Fruit fly (Drosophila melanogaster): ENCODE measurements around the gene CG13010.

The CG13010 gene

dm6 chrX:16650078-16651063, 28.4 kb downstream of the CG13010 start (continued):
- TF ChIP-seq Asciz (GFP tag; optimal IDR thresholded peaks at IDR 0.05), result no peak
- no peak for TF ChIP-seq CG10431 (GFP tag; optimal IDR thresholded peaks at IDR 0.05)
- no peak for TF ChIP-seq CG8765 (GFP tag; IDR thresholded peaks at IDR 0.05)
- TF ChIP-seq Trl (optimal IDR thresholded peaks at IDR 0.05), result no peak
- peak; percentile 81 for TF ChIP-seq Trl (GFP tag; optimal IDR thresholded peaks at IDR 0.05)
- no peak for TF ChIP-seq CG16815 (GFP tag; optimal IDR thresholded peaks at IDR 0.05)
- TF ChIP-seq CG10462 (GFP tag; optimal IDR thresholded peaks at IDR 0.05), result no peak
- TF ChIP-seq CG13894 (tag; optimal IDR thresholded peaks at IDR 0.05), result no peak
- TF ChIP-seq CG6791 (GFP tag; IDR thresholded peaks at IDR 0.05; ENCODE audit: partially characterized antibody), result 0 out of 3 replicates have a peak, but pooled peaks have one; percentile 34
- no peak for TF ChIP-seq Adf1 (GFP tag; IDR thresholded peaks at IDR 0.05)
- TF ChIP-seq nau (GFP tag; optimal IDR thresholded peaks at IDR 0.05), result no peak
- no peak for TF ChIP-seq Bdp1 (GFP tag; optimal IDR thresholded peaks at IDR 0.05)
- no peak for TF ChIP-seq Doc3 (GFP tag; IDR thresholded peaks at IDR 0.05; ENCODE audit: partially characterized antibody)
- TF ChIP-seq CG6765 (GFP tag; optimal IDR thresholded peaks at IDR 0.05), result no peak
- no peak for TF ChIP-seq CG10565 (GFP tag; optimal IDR thresholded peaks at IDR 0.05)
- TF ChIP-seq corto (GFP tag; optimal IDR thresholded peaks at IDR 0.05), result no peak
- no peak for TF ChIP-seq Chrac-16 (GFP tag; optimal IDR thresholded peaks at IDR 0.05)
- peak; percentile 79 for TF ChIP-seq NK7.1 (GFP tag; optimal IDR thresholded peaks at IDR 0.05)
- TF ChIP-seq CG8944 (GFP tag; optimal IDR thresholded peaks at IDR 0.05), result no peak
- peak; percentile 54 for TF ChIP-seq row (GFP tag; IDR thresholded peaks at IDR 0.05)
- no peak for TF ChIP-seq CG3407 (GFP tag; optimal IDR thresholded peaks at IDR 0.05)
- no peak for TF ChIP-seq CG3726 (GFP tag; IDR thresholded peaks at IDR 0.05)
- TF ChIP-seq dan (GFP tag; IDR thresholded peaks at IDR 0.05), result no peak
- TF ChIP-seq CG17359 (tag; optimal IDR thresholded peaks at IDR 0.05), result peak; percentile 9
- peak; percentile 40; the same call in 1 of the 3 replicates for TF ChIP-seq gce (GFP tag; IDR thresholded peaks at IDR 0.05)
- TF ChIP-seq ase (GFP tag; IDR thresholded peaks at IDR 0.05), result no peak
- no peak for TF ChIP-seq nerfin-2 (GFP tag; IDR thresholded peaks at IDR 0.05; ENCODE audit: partially characterized antibody)
- TF ChIP-seq Sry-β (GFP tag; optimal IDR thresholded peaks at IDR 0.05), result no peak
- no peak for TF ChIP-seq YL-1 (GFP tag; optimal IDR thresholded peaks at IDR 0.05)
- no peak for TF ChIP-seq CG5245 (GFP tag; optimal IDR thresholded peaks at IDR 0.05)
- TF ChIP-seq PHDP (tag; optimal IDR thresholded peaks at IDR 0.05), result no peak
- TF ChIP-seq CG14667 (GFP tag; IDR thresholded peaks at IDR 0.05), result no peak
- peak; percentile 64 for TF ChIP-seq Dip3 (GFP tag; optimal IDR thresholded peaks at IDR 0.05)
- no peak for TF ChIP-seq dm (GFP tag; optimal IDR thresholded peaks at IDR 0.05)
- TF ChIP-seq CG5180 (GFP tag; optimal IDR thresholded peaks at IDR 0.05), result peak; percentile 2
- no peak for TF ChIP-seq CkIIα-i1 (GFP tag; IDR thresholded peaks at IDR 0.05)
- peak; percentile 34 for TF ChIP-seq CG18262 (tag; optimal IDR thresholded peaks at IDR 0.05)
- no peak for TF ChIP-seq zfh2 (GFP tag; optimal IDR thresholded peaks at IDR 0.05)
- TF ChIP-seq sc (optimal IDR thresholded peaks at IDR 0.05), result no peak
- TF ChIP-seq sc (GFP tag; optimal IDR thresholded peaks at IDR 0.05), result no peak
- TF ChIP-seq Med (GFP tag), result peak; percentile 97
- TF ChIP-seq Hsf (GFP tag; optimal IDR thresholded peaks at IDR 0.05), result peak; percentile 28
- no peak for TF ChIP-seq ac (GFP tag; optimal IDR thresholded peaks at IDR 0.05)
- TF ChIP-seq H2.0 (GFP tag; IDR thresholded peaks at IDR 0.05), result no peak
- TF ChIP-seq bab2 (GFP tag; optimal IDR thresholded peaks at IDR 0.05), result peak; percentile 73
- TF ChIP-seq CG6683 (GFP tag; optimal IDR thresholded peaks at IDR 0.05), result no peak
- TF ChIP-seq CG11504 (tag; optimal IDR thresholded peaks at IDR 0.05), result peak; percentile 79
- peak; percentile 29 for TF ChIP-seq Oli (tag; optimal IDR thresholded peaks at IDR 0.05)
- no peak for TF ChIP-seq HLH4C (GFP tag; IDR thresholded peaks at IDR 0.05; ENCODE audit: partially characterized antibody)

Data from whole organism, embryonic.